Worm (Caenorhabditis elegans) whole organism, midembryonic: ENCODE measurements around the gene Y43F8B.12.

Experiments
- T22C8.4 ChIP-seq: fragments of 200-800 bp; sonication (Bioruptor generic); IDR thresholded peaks from 2 replicates; pipeline ENCODE4 v1.3.6; 2022; ENCODE audit warnings: missing genetic modification characterization, missing compliant biosample characterization
- cog-1 ChIP-seq: sonication (generic microtip); optimal IDR thresholded peaks from 2 replicates; lab custom pipeline; 2016; ENCODE audit warnings: missing genetic modification characterization, missing compliant biosample characterization
- flt-1 ChIP-seq: fragments of 200-800 bp; sonication (Bioruptor generic); IDR thresholded peaks from 2 replicates; pipeline ENCODE4 v1.3.6; 2022; ENCODE audit warnings: missing genetic modification characterization, missing compliant biosample characterization
- klf-2 ChIP-seq: fragments of 200-800 bp; sonication (Bioruptor generic); conservative IDR thresholded peaks from 2 replicates; pipeline ENCODE4 v1.3.6; 2022; ENCODE audit warnings: missing genetic modification reagents, missing genetic modification characterization, missing compliant biosample characterization
- med-1 ChIP-seq: sonication (generic microtip); optimal IDR thresholded peaks from 2 replicates; lab custom pipeline; 2017; ENCODE audit warnings: missing genetic modification characterization, mild to moderate bottlenecking, missing compliant biosample characterization, antibody characterized with exemption, missing genetic modification reagents; ENCODE audit not compliant: insufficient read depth
- ref-1 ChIP-seq: fragments of 200-800 bp; sonication (Bioruptor generic); conservative IDR thresholded peaks from 2 replicates; pipeline ENCODE4 v1.3.6; 2022; ENCODE audit warnings: missing genetic modification reagents, missing genetic modification characterization, missing compliant biosample characterization
- tab-1 ChIP-seq: fragments of 200-800 bp; sonication (Bioruptor generic); IDR thresholded peaks from 2 replicates; pipeline ENCODE4 v1.3.6; 2022; ENCODE audit warnings: missing genetic modification characterization, missing compliant biosample characterization
- ztf-23 ChIP-seq: fragments of 200-800 bp; sonication (Bioruptor generic); IDR thresholded peaks from 2 replicates; pipeline ENCODE4 v1.3.6; 2022; ENCODE audit warnings: missing genetic modification reagents, missing genetic modification characterization, missing compliant biosample characterization
- ztf-29 ChIP-seq: fragments of 200-800 bp; sonication (Bioruptor generic); IDR thresholded peaks from 2 replicates; pipeline ENCODE4 v1.3.6; 2022; ENCODE audit warnings: missing genetic modification reagents, missing genetic modification characterization, missing compliant biosample characterization

The Y43F8B.12 gene

ce11 chrV:19457120-19457519, 11.1 kb upstream of the Y43F8B.12 start, which contains the start of gene Y43F8B.24:
Y43F8B.24 (plus strand) TSS chrV:19457420.
- TF ChIP-seq tab-1 (no peak), ref-1 (GFP tag; lab: Robert Waterston, UW) (no peak), med-1 (GFP tag; lab: Kevin White, UChicago) (no peak), ztf-29 (GFP tag; lab: Robert Waterston, UW) (no peak), T22C8.4 (no peak), ztf-23 (no peak), klf-2 (GFP tag; lab: Robert Waterston, UW) (no peak), cog-1 (tag; lab: Kevin White, UChicago) (no peak), flt-1 (GFP tag; lab: Robert Waterston, UW) (no peak)

ce11 chrV:19462020-19462419, 6.2 kb upstream of the Y43F8B.12 start, which contains the start of gene Y43F8B.15:
Y43F8B.15 (minus strand) TSS chrV:19462120.
- no peak for TF ChIP-seq klf-2 (GFP tag; lab: Robert Waterston, UW)
- no peak for TF ChIP-seq ztf-29 (GFP tag; lab: Robert Waterston, UW)
- no peak for TF ChIP-seq tab-1
- TF ChIP-seq ref-1 (GFP tag; lab: Robert Waterston, UW), result no peak
- no peak for TF ChIP-seq cog-1 (tag; lab: Kevin White, UChicago)

- TF ChIP-seq klf-2 (GFP tag; lab: Robert Waterston, UW) (no peak), cog-1 (tag; lab: Kevin White, UChicago) (no peak), flt-1 (GFP tag; lab: Robert Waterston, UW) (no peak), ztf-29 (GFP tag; lab: Robert Waterston, UW) (no peak), T22C8.4 (no peak), ztf-23 (no peak), tab-1 (no peak), med-1 (GFP tag; lab: Kevin White, UChicago) (no peak), ref-1 (GFP tag; lab: Robert Waterston, UW) (no peak)
These were observed 5.6 kb upstream of the Y43F8B.12 start, which contains the start of gene Y43F8B.25 for ce11 chrV:19462612-19463011. Y43F8B.25 (plus strand) TSS chrV:19462912.

ce11 chrV:19467574-19467973, 609 bp upstream of the Y43F8B.12 start, which contains the start of gene Y43F8B.23:
Y43F8B.23 (minus strand) TSS chrV:19467648.
- TF ChIP-seq T22C8.4 (no peak), cog-1 (tag; lab: Kevin White, UChicago) (no peak), flt-1 (GFP tag; lab: Robert Waterston, UW) (no peak), klf-2 (GFP tag; lab: Robert Waterston, UW) (no peak), med-1 (GFP tag; lab: Kevin White, UChicago) (no peak), ref-1 (GFP tag; lab: Robert Waterston, UW) (no peak), ztf-23 (no peak), ztf-29 (GFP tag; lab: Robert Waterston, UW) (no peak), tab-1 (no peak)

ce11 chrV:19470385-19470784, 2.2 kb downstream of the Y43F8B.12 start, which contains the start of gene Y43F8B.11:
Y43F8B.11 (plus strand) TSS chrV:19470685.
- no peak for TF ChIP-seq flt-1 (GFP tag; lab: Robert Waterston, UW)
- no peak for TF ChIP-seq tab-1
- no peak for TF ChIP-seq ztf-29 (GFP tag; lab: Robert Waterston, UW)
- TF ChIP-seq T22C8.4, result no peak
- no peak for TF ChIP-seq cog-1 (tag; lab: Kevin White, UChicago)
- no peak for TF ChIP-seq med-1 (GFP tag; lab: Kevin White, UChicago)
- TF ChIP-seq klf-2 (GFP tag; lab: Robert Waterston, UW), result no peak
- no peak for TF ChIP-seq ref-1 (GFP tag; lab: Robert Waterston, UW)
- TF ChIP-seq ztf-23, result no peak

- TF ChIP-seq flt-1 (GFP tag; lab: Robert Waterston, UW) (no peak), T22C8.4 (no peak), ztf-23 (no peak)
These were observed 5.8 kb downstream of the Y43F8B.12 start, which contains the start of gene Y43F8B.10 for ce11 chrV:19473842-19474514. Y43F8B.10 (plus strand) TSS chrV:19474464.

- TF ChIP-seq flt-1 (GFP tag; lab: Robert Waterston, UW) (no peak), ztf-29 (GFP tag; lab: Robert Waterston, UW) (no peak), tab-1 (no peak), med-1 (GFP tag; lab: Kevin White, UChicago) (no peak), klf-2 (GFP tag; lab: Robert Waterston, UW) (no peak), cog-1 (tag; lab: Kevin White, UChicago) (no peak), T22C8.4 (no peak), ztf-23 (no peak), ref-1 (GFP tag; lab: Robert Waterston, UW) (no peak)
These were observed 9.1 kb downstream of the Y43F8B.12 start for ce11 chrV:19477302-19477701.

ce11 chrV:19477852-19478251, 9.7 kb downstream of the Y43F8B.12 start, which contains the start of gene Y43F8B.9:
Y43F8B.9 (plus strand) TSS chrV:19478152.
- TF ChIP-seq T22C8.4, result no peak
- no peak for TF ChIP-seq flt-1 (GFP tag; lab: Robert Waterston, UW)
- TF ChIP-seq klf-2 (GFP tag; lab: Robert Waterston, UW), result no peak
- no peak for TF ChIP-seq med-1 (GFP tag; lab: Kevin White, UChicago)
- no peak for TF ChIP-seq ztf-29 (GFP tag; lab: Robert Waterston, UW)

- TF ChIP-seq klf-2 (GFP tag; lab: Robert Waterston, UW) (no peak), tab-1 (no peak)
These were observed 14.4 kb downstream of the Y43F8B.12 start, which contains the start of gene Y43F8B.22 for ce11 chrV:19482535-19482934. Y43F8B.22 (plus strand) TSS chrV:19482835.

- TF ChIP-seq klf-2 (GFP tag; lab: Robert Waterston, UW) (no peak), tab-1 (no peak), med-1 (GFP tag; lab: Kevin White, UChicago) (no peak)
These were observed 16.3 kb downstream of the Y43F8B.12 start, which contains the start of gene Y43F8B.17 for ce11 chrV:19484507-19484906. Y43F8B.17 (plus strand) TSS chrV:19484721.
